Worm (Caenorhabditis elegans) whole organism, late embryonic: ENCODE results near the gene R07B7.6.

Source experiments
- C08G9.2 ChIP-seq: sonication (generic microtip); optimal IDR thresholded peaks from 2 replicates; lab custom pipeline; 2016; ENCODE audit warnings: mild to moderate bottlenecking, missing genetic modification characterization, moderate library complexity, missing compliant biosample characterization
- F13H6.1 ChIP-seq: sonication (generic microtip); optimal IDR thresholded peaks from 2 replicates; lab custom pipeline; 2016; ENCODE audit warnings: missing genetic modification characterization, missing compliant biosample characterization
- Y22D7AL.16 ChIP-seq: sonication (generic microtip); optimal IDR thresholded peaks from 2 replicates; lab custom pipeline; 2016; ENCODE audit warnings: missing genetic modification characterization, missing compliant biosample characterization
- ama-1 ChIP-seq: fragments of 150-350 bp; optimal IDR thresholded peaks from 2 replicates; lab custom pipeline; 2014
- ceh-14 ChIP-seq: sonication (generic microtip); optimal IDR thresholded peaks from 2 replicates; lab custom pipeline; 2016; ENCODE audit warnings: missing genotype, missing genetic modification characterization, missing compliant biosample characterization
- ceh-18 ChIP-seq: sonication (generic microtip); optimal IDR thresholded peaks from 2 replicates; lab custom pipeline; 2016; ENCODE audit warnings: missing genetic modification characterization, missing compliant biosample characterization
- ceh-2 ChIP-seq: sonication (generic microtip); optimal IDR thresholded peaks from 2 replicates; lab custom pipeline; 2016; ENCODE audit warnings: missing genotype, missing genetic modification characterization, missing compliant biosample characterization
- ceh-24 ChIP-seq: sonication (generic microtip); optimal IDR thresholded peaks from 2 replicates; lab custom pipeline; 2016; ENCODE audit warnings: mild to moderate bottlenecking, missing genetic modification characterization, missing compliant biosample characterization
- ceh-30 ChIP-seq: fragments of 150-350 bp; optimal IDR thresholded peaks from 2 replicates; lab custom pipeline; 2014; ENCODE audit warnings: missing biosample characterization, missing genetic modification characterization
- ceh-31 ChIP-seq: sonication (generic microtip); optimal IDR thresholded peaks from 2 replicates; lab custom pipeline; 2016; ENCODE audit warnings: missing genetic modification characterization, missing compliant biosample characterization
- ceh-34 ChIP-seq: sonication (generic microtip); optimal IDR thresholded peaks from 2 replicates; lab custom pipeline; 2016; ENCODE audit warnings: mild to moderate bottlenecking, missing genetic modification characterization, missing compliant biosample characterization
- ceh-48 ChIP-seq: sonication (generic microtip); optimal IDR thresholded peaks from 2 replicates; lab custom pipeline; 2016; ENCODE audit warnings: missing genetic modification characterization, inconsistent platforms, missing compliant biosample characterization
- che-1 ChIP-seq: sonication (generic microtip); optimal IDR thresholded peaks from 2 replicates; lab custom pipeline; 2016; ENCODE audit warnings: mild to moderate bottlenecking, missing genetic modification characterization, missing compliant biosample characterization
- dmd-4 ChIP-seq: sonication (generic microtip); optimal IDR thresholded peaks from 2 replicates; lab custom pipeline; 2016; ENCODE audit warnings: borderline replicate concordance, missing genetic modification characterization, missing compliant biosample characterization
- dve-1 ChIP-seq: sonication (generic microtip); optimal IDR thresholded peaks from 2 replicates; lab custom pipeline; 2017; ENCODE audit warnings: antibody characterized with exemption, mild to moderate bottlenecking, missing genetic modification characterization, missing compliant biosample characterization
- ets-4 ChIP-seq: sonication (generic microtip); optimal IDR thresholded peaks from 2 replicates; lab custom pipeline; 2016; ENCODE audit warnings: missing genetic modification characterization, missing compliant biosample characterization
- eyg-1 ChIP-seq: sonication (generic microtip); optimal IDR thresholded peaks from 2 replicates; lab custom pipeline; 2016; ENCODE audit warnings: missing genotype, missing genetic modification characterization, missing compliant biosample characterization
- fkh-10 ChIP-seq: fragments of 150-350 bp; optimal IDR thresholded peaks from 2 replicates; lab custom pipeline; 2014; ENCODE audit warnings: missing biosample characterization, missing genetic modification reagents, missing genetic modification characterization
- hlh-13 ChIP-seq: fragments of 200-800 bp; sonication (Bioruptor generic); optimal IDR thresholded peaks from 2 replicates; lab custom pipeline; 2018; ENCODE audit warnings: mild to moderate bottlenecking, missing genetic modification characterization, missing compliant biosample characterization
- hlh-30 ChIP-seq: sonication (generic microtip); optimal IDR thresholded peaks from 2 replicates; lab custom pipeline; 2017; ENCODE audit warnings: antibody characterized with exemption, missing genetic modification characterization, missing compliant biosample characterization; ENCODE audit not compliant: insufficient read depth
- hlh-6 ChIP-seq: sonication (generic microtip); optimal IDR thresholded peaks from 2 replicates; lab custom pipeline; 2016; ENCODE audit warnings: missing genotype, missing genetic modification characterization, missing compliant biosample characterization
- hlh-8 ChIP-seq: sonication (generic microtip); optimal IDR thresholded peaks from 2 replicates; lab custom pipeline; 2016; ENCODE audit warnings: missing genotype, missing genetic modification characterization, missing compliant biosample characterization
- lin-11 ChIP-seq: fragments of 200-800 bp; sonication (Bioruptor generic); optimal IDR thresholded peaks from 2 replicates; lab custom pipeline; 2018; ENCODE audit warnings: mild to moderate bottlenecking, missing genetic modification characterization, missing compliant biosample characterization
- madf-2 ChIP-seq: sonication (generic microtip); optimal IDR thresholded peaks from 2 replicates; lab custom pipeline; 2017; ENCODE audit warnings: missing genetic modification characterization, missing compliant biosample characterization
- nfya-1 ChIP-seq: sonication (generic microtip); optimal IDR thresholded peaks from 2 replicates; lab custom pipeline; 2017; ENCODE audit warnings: missing genetic modification characterization, mild to moderate bottlenecking, missing compliant biosample characterization, antibody characterized with exemption, moderate library complexity
- nhr-11 ChIP-seq: fragments of 150-350 bp; optimal IDR thresholded peaks from 2 replicates; lab custom pipeline; 2014; ENCODE audit warnings: missing biosample characterization, missing genetic modification characterization
- npax-4 ChIP-seq: sonication (generic microtip); optimal IDR thresholded peaks from 2 replicates; lab custom pipeline; 2016; ENCODE audit warnings: missing genetic modification characterization, missing compliant biosample characterization
- odd-2 ChIP-seq: sonication (generic microtip); optimal IDR thresholded peaks from 2 replicates; lab custom pipeline; 2017; ENCODE audit warnings: antibody characterized with exemption, mild to moderate bottlenecking, missing genetic modification characterization, missing compliant biosample characterization
- pag-3 ChIP-seq: sonication (generic microtip); optimal IDR thresholded peaks from 2 replicates; lab custom pipeline; 2016; ENCODE audit warnings: missing compliant biosample characterization, missing genetic modification characterization, borderline replicate concordance
- pat-9 ChIP-seq: fragments of 200-800 bp; sonication (Bioruptor generic); optimal IDR thresholded peaks from 2 replicates; lab custom pipeline; 2018; ENCODE audit warnings: mild to moderate bottlenecking, missing genetic modification characterization, moderate library complexity, missing compliant biosample characterization
- pha-4 ChIP-seq: fragments of 150-350 bp; optimal IDR thresholded peaks from 2 replicates; lab custom pipeline; 2018; ENCODE audit warnings: missing biosample characterization, missing genetic modification reagents, missing genetic modification characterization
- pros-1 ChIP-seq: fragments of 150-350 bp; optimal IDR thresholded peaks from 2 replicates; lab custom pipeline; 2014; ENCODE audit warnings: missing biosample characterization, missing genetic modification reagents, missing genetic modification characterization
- ref-2 ChIP-seq: sonication (generic microtip); optimal IDR thresholded peaks from 2 replicates; lab custom pipeline; 2016; ENCODE audit warnings: missing genetic modification characterization, missing compliant biosample characterization
- sdc-2 ChIP-seq: sonication (generic microtip); optimal IDR thresholded peaks from 2 replicates; lab custom pipeline; 2016; ENCODE audit warnings: missing genotype, missing genetic modification characterization, missing compliant biosample characterization
- sox-2 ChIP-seq: fragments of 200-800 bp; sonication (Bioruptor generic); IDR thresholded peaks from 2 replicates; pipeline ENCODE4 v1.3.6; 2022; ENCODE audit warnings: missing genetic modification reagents, missing genetic modification characterization, missing compliant biosample characterization
- syd-9 ChIP-seq: sonication (generic microtip); optimal IDR thresholded peaks from 2 replicates; lab custom pipeline; 2016; ENCODE audit warnings: mild to moderate bottlenecking, missing genetic modification characterization, moderate library complexity, missing compliant biosample characterization
- tbx-2 ChIP-seq: sonication (generic microtip); optimal IDR thresholded peaks from 2 replicates; lab custom pipeline; 2016; ENCODE audit warnings: missing genetic modification characterization, missing compliant biosample characterization
- ttx-3 ChIP-seq: sonication (generic microtip); optimal IDR thresholded peaks from 2 replicates; lab custom pipeline; 2016; ENCODE audit warnings: missing genetic modification reagents, missing genetic modification characterization, missing compliant biosample characterization
- zip-5 ChIP-seq: sonication (generic microtip); optimal IDR thresholded peaks from 2 replicates; lab custom pipeline; 2016; ENCODE audit warnings: missing genetic modification characterization, missing compliant biosample characterization

Gene R07B7.6

DNA sequence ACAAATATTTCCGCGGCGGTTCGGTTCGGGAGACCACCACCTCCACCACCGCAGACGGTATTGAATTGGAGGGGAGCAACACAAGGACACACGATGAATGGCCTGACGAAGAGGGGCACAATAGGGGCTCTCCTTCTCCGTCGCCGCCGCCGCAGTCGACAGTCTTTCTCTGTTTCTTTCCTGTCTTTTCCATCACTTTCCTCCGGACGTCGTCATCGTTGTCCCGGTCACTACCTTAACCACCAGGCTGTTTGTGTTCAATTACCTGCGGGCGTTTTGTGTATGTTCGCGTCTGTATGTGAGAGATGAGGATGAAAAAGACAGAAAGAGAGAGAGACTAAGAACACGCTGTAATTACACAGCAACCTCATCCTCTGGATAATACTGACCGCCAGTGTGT, 35.0 kb downstream of the R07B7.6 start (continued):
- TF ChIP-seq sox-2 (GFP tag; lab: Robert Waterston, UW) (peak; percentile 38), nfya-1 (tag; lab: Kevin White, UChicago) (no peak), pat-9 (no peak), ceh-31 (tag; lab: Kevin White, UChicago) (peak; percentile 38), ceh-34 (tag; lab: Kevin White, UChicago) (peak; percentile 23), dmd-4 (tag; lab: Kevin White, UChicago) (peak; percentile 2), fkh-10 (no peak), dve-1 (tag; lab: Kevin White, UChicago) (no peak), ceh-24 (tag; lab: Kevin White, UChicago) (no peak)
- TF ChIP-seq, all 69 proteins: peak for 7

DNA sequence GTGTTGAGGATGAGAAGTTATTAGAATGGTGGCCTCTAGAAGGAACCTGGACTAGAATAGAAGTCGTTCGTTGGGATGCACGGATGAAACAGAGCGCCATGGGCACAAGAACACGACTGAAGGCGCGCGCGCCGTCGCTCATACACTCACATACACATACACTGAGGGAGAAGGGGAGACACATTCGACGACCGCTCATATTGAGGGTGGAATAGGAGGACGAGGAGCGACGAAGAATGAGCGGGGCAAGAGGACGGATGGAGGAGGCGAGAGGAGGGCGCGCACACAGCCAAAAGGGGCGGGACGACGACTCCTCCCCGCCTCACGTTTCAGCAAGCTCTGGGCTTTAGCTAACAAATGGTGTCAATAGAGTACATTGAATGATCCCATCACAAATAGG, 36.0 kb downstream of the R07B7.6 start:
- TF ChIP-seq npax-4 (tag; lab: Kevin White, UChicago) (no peak), ceh-48 (tag; lab: Kevin White, UChicago) (no peak), ama-1 (lab: Kevin White, UChicago) (no peak), pha-4 (tag; lab: Kevin White, UChicago) (no peak), sdc-2 (tag; lab: Kevin White, UChicago) (peak; percentile 56), zip-5 (no peak), nhr-11 (tag; lab: Kevin White, UChicago) (no peak), ceh-30 (tag; lab: Kevin White, UChicago) (no peak), F13H6.1 (peak; percentile 33), pros-1 (tag; lab: Kevin White, UChicago) (peak; percentile 46), ceh-14 (tag; lab: Kevin White, UChicago) (no peak), che-1 (no peak), ttx-3 (tag; lab: Kevin White, UChicago) (no peak), ceh-31 (tag; lab: Kevin White, UChicago) (peak; percentile 44), eyg-1 (tag; lab: Kevin White, UChicago) (no peak), pat-9 (no peak), lin-11 (no peak), hlh-8 (tag; lab: Kevin White, UChicago) (no peak), madf-2 (tag; lab: Kevin White, UChicago) (no peak), syd-9 (peak; percentile 51), Y22D7AL.16 (tag; lab: Kevin White, UChicago) (no peak), hlh-6 (peak; percentile 26), ceh-34 (tag; lab: Kevin White, UChicago) (peak; percentile 37), ref-2 (tag; lab: Kevin White, UChicago) (peak; percentile 25), C08G9.2 (tag; lab: Kevin White, UChicago) (peak; percentile 34), ceh-18 (tag; lab: Kevin White, UChicago) (peak; percentile 10), tbx-2 (tag; lab: Kevin White, UChicago) (peak; percentile 65), hlh-30 (tag; lab: Kevin White, UChicago) (no peak), ceh-2 (peak; percentile 42), pag-3 (no peak), hlh-13 (GFP tag; lab: Kevin White, UChicago) (no peak), odd-2 (tag; lab: Kevin White, UChicago) (no peak)

DNA sequence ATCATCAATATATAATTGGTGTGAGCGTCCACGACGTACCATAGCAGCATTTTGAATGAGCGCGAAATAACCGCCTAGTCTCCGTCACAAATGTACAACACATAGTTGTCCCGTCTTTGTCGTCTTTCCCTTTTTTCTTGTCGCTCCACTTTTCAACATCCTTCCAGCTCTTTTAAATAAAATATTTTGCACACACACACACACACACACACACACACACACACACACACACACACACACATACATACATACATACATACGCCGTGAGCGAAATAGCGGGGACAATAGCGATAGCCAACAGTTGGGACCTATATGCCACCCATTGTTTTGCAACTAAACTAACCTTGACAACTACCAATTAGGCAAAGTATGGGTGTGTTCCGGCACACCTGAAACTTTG, 36.5 kb downstream of the R07B7.6 start:
- TF ChIP-seq sox-2 (GFP tag; lab: Robert Waterston, UW) (peak; percentile 4; the same call in 1 of the 2 replicates), ets-4 (tag; lab: Kevin White, UChicago) (no peak)
- TF ChIP-seq, all 69 proteins: peak for 1
